Fruit fly (Drosophila melanogaster): ENCODE measurements around the gene CG32944.

dm6 chr3R:4382165-4382564 is 37.2 kb downstream of the CG32944 start:
- no peak for TF ChIP-seq psq (optimal IDR thresholded peaks at IDR 0.05)
- no peak for TF ChIP-seq insv (optimal IDR thresholded peaks at IDR 0.05)
- TF ChIP-seq Myc (optimal IDR thresholded peaks at IDR 0.05) = no peak
- TF ChIP-seq ttk (optimal IDR thresholded peaks at IDR 0.05) = no peak
